Worm (Caenorhabditis elegans): Measurements from ENCODE around the gene F49C5.7.

DNA sequence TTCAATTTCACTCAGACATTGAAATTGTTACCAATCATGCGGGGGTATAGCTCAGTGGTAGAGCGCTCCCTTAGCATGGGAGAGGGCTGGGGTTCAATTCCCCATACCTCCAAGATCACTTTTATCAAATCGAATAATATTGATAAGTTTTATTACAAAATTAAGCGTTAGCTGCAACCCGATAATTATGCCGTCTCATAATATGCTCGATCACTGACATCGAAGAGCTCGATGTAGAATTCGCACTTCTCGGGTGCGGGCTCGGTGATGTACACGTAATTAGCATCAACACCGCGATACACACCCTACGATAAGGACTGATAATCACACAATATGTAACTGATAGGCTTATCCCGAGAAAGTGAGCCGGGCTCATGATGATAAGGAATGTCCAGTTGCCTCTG, 23.4 kb upstream of the F49C5.7 start:
- no peak for TF ChIP-seq ttx-3 (tag; optimal IDR thresholded peaks at IDR 0.05)
- TF ChIP-seq ceh-9 (tag; optimal IDR thresholded peaks at IDR 0.05): no peak
- TF ChIP-seq ceh-6 (GFP tag; optimal IDR thresholded peaks at IDR 0.05): no peak
- no peak for TF ChIP-seq pat-9 (tag; optimal IDR thresholded peaks at IDR 0.05)
- no peak for TF ChIP-seq ceh-45 (GFP tag; IDR thresholded peaks at IDR 0.05)
- TF ChIP-seq ama-1 (optimal IDR thresholded peaks at IDR 0.05): no peak

Measured in whole organism, late embryonic.